Worm (Caenorhabditis elegans) whole organism, L1 larva: ENCODE data around the gene T04C4.3.

ENCODE experiments used
- F16B12.6 ChIP-seq: fragments of 150-350 bp; optimal IDR thresholded peaks from 2 replicates; lab custom pipeline; 2014; ENCODE audit warnings: missing biosample characterization, missing genetic modification characterization
- aly-2 ChIP-seq: fragments of 150-350 bp; optimal IDR thresholded peaks from 2 replicates; lab custom pipeline; 2014; ENCODE audit warnings: missing biosample characterization, missing genetic modification characterization
- ama-1 ChIP-seq: fragments of 150-350 bp; optimal IDR thresholded peaks from 2 replicates; lab custom pipeline; 2014
- ceh-8 ChIP-seq: fragments of 200-800 bp; sonication (Bioruptor generic); optimal IDR thresholded peaks from 2 replicates; lab custom pipeline; 2018; ENCODE audit warnings: mild to moderate bottlenecking, missing genetic modification characterization, moderate library complexity, missing compliant biosample characterization
- ceh-90 ChIP-seq: sonication (generic microtip); optimal IDR thresholded peaks from 2 replicates; lab custom pipeline; 2016; ENCODE audit warnings: missing genetic modification characterization, missing compliant biosample characterization
- ces-1 ChIP-seq: fragments of 150-350 bp; optimal IDR thresholded peaks from 2 replicates; lab custom pipeline; 2014; ENCODE audit warnings: missing biosample characterization, missing genetic modification reagents, missing genetic modification characterization
- dpl-1 ChIP-seq, 3 experiments: fragments of 150-350 bp in 2 of 3; sonication (generic microtip) in 1 of 3; optimal IDR thresholded peaks; 2 replicates each; lab custom pipeline; 2014 to 2017; ENCODE audit warnings: missing biosample characterization in 3 of 3, missing genetic modification characterization in 3 of 3, missing genetic modification reagents in 3 of 3
- efl-1 ChIP-seq, 4 experiments: fragments of 150-350 bp; optimal IDR thresholded peaks in 3 of 4; peaks in 1 of 4; 1 replicate in 1 of 4; 2 replicates in 3 of 4; lab custom pipeline; 2014; ENCODE audit warnings: missing biosample characterization in 2 of 4, missing genetic modification characterization in 2 of 4, missing genetic modification reagents in 2 of 4
- efl-3 ChIP-seq: fragments of 200-800 bp; sonication (Bioruptor generic); optimal IDR thresholded peaks from 2 replicates; lab custom pipeline; 2018; ENCODE audit warnings: mild to moderate bottlenecking, missing genetic modification characterization, missing compliant biosample characterization
- egl-13 ChIP-seq: sonication (generic microtip); optimal IDR thresholded peaks from 2 replicates; lab custom pipeline; 2016; ENCODE audit warnings: missing genotype, missing genetic modification reagents, missing genetic modification characterization, missing compliant biosample characterization
- egl-27 ChIP-seq, 2 experiments: fragments of 150-350 bp in 1 of 2; sonication (generic microtip); optimal IDR thresholded peaks; 3 replicates each; lab custom pipeline; 2017 to 2018; ENCODE audit warnings: missing biosample characterization in 2 of 2, missing genetic modification characterization in 2 of 2, missing genetic modification reagents in 2 of 2
- fkh-10 ChIP-seq: sonication (generic microtip); optimal IDR thresholded peaks from 2 replicates; lab custom pipeline; 2017; ENCODE audit warnings: missing biosample characterization, missing genetic modification reagents, missing genetic modification characterization
- fkh-4 ChIP-seq: sonication (generic microtip); optimal IDR thresholded peaks from 2 replicates; lab custom pipeline; 2016; ENCODE audit warnings: missing compliant biosample characterization, missing genetic modification characterization, borderline replicate concordance
- grh-1 ChIP-seq: fragments of 200-800 bp; sonication (Bioruptor generic); IDR thresholded peaks from 2 replicates; pipeline ENCODE4 v1.3.6; 2022; ENCODE audit warnings: missing genetic modification reagents, missing genetic modification characterization, missing compliant biosample characterization
- hlh-17 ChIP-seq: fragments of 200-800 bp; sonication (Bioruptor generic); optimal IDR thresholded peaks from 2 replicates; lab custom pipeline; 2018; ENCODE audit warnings: missing genetic modification characterization, mild to moderate bottlenecking, missing compliant biosample characterization, moderate library complexity, borderline replicate concordance
- irx-1 ChIP-seq: sonication (generic microtip); optimal IDR thresholded peaks from 2 replicates; lab custom pipeline; 2016; ENCODE audit warnings: missing genetic modification characterization, missing compliant biosample characterization
- lin-13 ChIP-seq: fragments of 150-350 bp; optimal IDR thresholded peaks from 2 replicates; lab custom pipeline; 2014; ENCODE audit warnings: missing biosample characterization, missing genetic modification reagents, missing genetic modification characterization
- lin-14 ChIP-seq: fragments of 200-800 bp; sonication (Bioruptor generic); optimal IDR thresholded peaks from 2 replicates; lab custom pipeline; 2018; ENCODE audit warnings: mild to moderate bottlenecking, missing genetic modification characterization, moderate library complexity, missing compliant biosample characterization
- lsy-2 ChIP-seq, 2 experiments: fragments of 150-350 bp; optimal IDR thresholded peaks; 2 replicates each; lab custom pipeline; 2014; ENCODE audit warnings: missing biosample characterization in 2 of 2, missing genetic modification characterization in 2 of 2
- mef-2 ChIP-seq: fragments of 150-350 bp; optimal IDR thresholded peaks from 2 replicates; lab custom pipeline; 2014; ENCODE audit warnings: missing biosample characterization, missing genetic modification characterization
- nhr-19 ChIP-seq: fragments of 200-800 bp; sonication (Bioruptor generic); conservative IDR thresholded peaks from 2 replicates; pipeline ENCODE4 v1.3.6; 2022; ENCODE audit warnings: missing genetic modification characterization, missing compliant biosample characterization
- nhr-20 ChIP-seq: sonication (generic microtip); optimal IDR thresholded peaks from 2 replicates; lab custom pipeline; 2016; ENCODE audit warnings: mild to moderate bottlenecking, missing genetic modification characterization, missing compliant biosample characterization
- nhr-28 ChIP-seq: fragments of 150-350 bp; optimal IDR thresholded peaks from 2 replicates; lab custom pipeline; 2014; ENCODE audit warnings: missing biosample characterization, missing genetic modification characterization
- nhr-47 ChIP-seq: sonication (generic microtip); optimal IDR thresholded peaks from 2 replicates; lab custom pipeline; 2016; ENCODE audit warnings: mild to moderate bottlenecking, missing genetic modification characterization, moderate library complexity, missing compliant biosample characterization
- nhr-76 ChIP-seq: sonication (generic microtip); optimal IDR thresholded peaks from 2 replicates; lab custom pipeline; 2017; ENCODE audit warnings: missing biosample characterization, missing genetic modification characterization
- nhr-77 ChIP-seq: fragments of 150-350 bp; optimal IDR thresholded peaks from 2 replicates; lab custom pipeline; 2014; ENCODE audit warnings: missing biosample characterization, missing genetic modification characterization
- pqm-1 ChIP-seq: sonication (generic microtip); optimal IDR thresholded peaks from 3 replicates; lab custom pipeline; 2017; ENCODE audit warnings: missing biosample characterization, missing genetic modification characterization
- rnt-1 ChIP-seq: sonication (generic microtip); optimal IDR thresholded peaks from 2 replicates; lab custom pipeline; 2016; ENCODE audit warnings: mild to moderate bottlenecking, missing genetic modification characterization, moderate library complexity, missing compliant biosample characterization
- skn-1 ChIP-seq: fragments of 150-350 bp; optimal IDR thresholded peaks from 2 replicates; lab custom pipeline; 2014; ENCODE audit warnings: missing biosample characterization, missing genetic modification characterization
- snu-23 ChIP-seq: sonication (generic microtip); optimal IDR thresholded peaks from 2 replicates; lab custom pipeline; 2016; ENCODE audit warnings: missing genetic modification characterization, missing compliant biosample characterization
- sox-4 ChIP-seq: sonication (generic microtip); optimal IDR thresholded peaks from 2 replicates; lab custom pipeline; 2016; ENCODE audit warnings: missing genetic modification characterization, missing compliant biosample characterization
- sup-37 ChIP-seq: fragments of 200-800 bp; sonication (Bioruptor generic); optimal IDR thresholded peaks from 2 replicates; lab custom pipeline; 2018; ENCODE audit warnings: mild to moderate bottlenecking, missing genetic modification characterization, missing compliant biosample characterization
- unc-30 ChIP-seq: sonication (generic microtip); optimal IDR thresholded peaks from 2 replicates; lab custom pipeline; 2017; ENCODE audit warnings: missing biosample characterization, missing genetic modification characterization
- unc-62 ChIP-seq: fragments of 150-350 bp; optimal IDR thresholded peaks from 2 replicates; lab custom pipeline; 2014; ENCODE audit warnings: missing biosample characterization, missing genetic modification reagents, missing genetic modification characterization
- unc-86 ChIP-seq: sonication (generic microtip); optimal IDR thresholded peaks from 2 replicates; lab custom pipeline; 2016; ENCODE audit warnings: missing genetic modification characterization, missing compliant biosample characterization

Gene T04C4.3

ce11 chrIV:2177545-2177944, 39.1 kb downstream of the T04C4.3 start, which contains the start of gene hrpu-2 (continued):
- TF ChIP-seq sup-37 (GFP tag; lab: Kevin White, UChicago) (peak; percentile 84), egl-27 (tag; optimal IDR thresholded peaks at IDR 0.05; lab: Kevin White, UChicago) (peak in 1 of 2 experiments; percentile 13), snu-23 (GFP tag; lab: Kevin White, UChicago) (peak; percentile 92), unc-86 (tag; lab: Kevin White, UChicago) (peak; percentile 88)

ce11 chrIV:2175291-2175690, 41.4 kb downstream of the T04C4.3 start, which contains the start of gene C54E4.1:
Gene C54E4.1 (plus strand): TSS chrIV:2175591.
- TF ChIP-seq lin-13 (no peak), unc-62 (GFP tag; lab: Kevin White, UChicago) (no peak), fkh-4 (tag; lab: Kevin White, UChicago) (no peak), nhr-47 (tag; lab: Kevin White, UChicago) (no peak), snu-23 (GFP tag; lab: Kevin White, UChicago) (no peak), ces-1 (GFP tag; lab: Kevin White, UChicago) (no peak), hlh-17 (no peak), grh-1 (GFP tag; lab: Robert Waterston, UW) (no peak), pqm-1 (tag; lab: Kevin White, UChicago) (no peak), nhr-28 (tag; lab: Kevin White, UChicago) (no peak), nhr-77 (tag; lab: Kevin White, UChicago) (no peak), dpl-1 (GFP tag; optimal IDR thresholded peaks at IDR 0.05; lab: Kevin White, UChicago) (no peak), ceh-8 (GFP tag; lab: Kevin White, UChicago) (no peak), irx-1 (tag; lab: Kevin White, UChicago) (no peak)

DNA sequence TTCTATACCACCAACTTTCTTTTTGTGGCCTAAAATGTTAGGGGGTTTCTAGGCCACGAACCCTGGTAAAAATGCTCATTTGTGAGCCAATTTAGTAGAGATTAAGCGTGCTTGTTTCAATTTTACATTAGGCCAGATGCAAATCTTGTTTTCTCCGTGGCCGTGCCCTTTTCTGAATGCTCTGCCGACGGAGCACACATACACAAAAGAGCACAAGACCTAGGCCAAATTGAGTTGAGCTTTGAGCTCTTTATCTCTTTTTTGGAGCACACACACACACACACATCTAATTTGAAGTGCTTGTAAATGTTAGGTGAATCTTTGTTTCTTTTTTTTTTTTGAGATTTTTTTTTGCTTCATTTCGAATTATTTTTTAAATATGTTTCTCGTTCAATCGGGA, 43.8 kb downstream of the T04C4.3 start:
- TF ChIP-seq mef-2 (tag; lab: Kevin White, UChicago) = no peak
- TF ChIP-seq fkh-10 (GFP tag; lab: Kevin White, UChicago) = peak; percentile 68

DNA sequence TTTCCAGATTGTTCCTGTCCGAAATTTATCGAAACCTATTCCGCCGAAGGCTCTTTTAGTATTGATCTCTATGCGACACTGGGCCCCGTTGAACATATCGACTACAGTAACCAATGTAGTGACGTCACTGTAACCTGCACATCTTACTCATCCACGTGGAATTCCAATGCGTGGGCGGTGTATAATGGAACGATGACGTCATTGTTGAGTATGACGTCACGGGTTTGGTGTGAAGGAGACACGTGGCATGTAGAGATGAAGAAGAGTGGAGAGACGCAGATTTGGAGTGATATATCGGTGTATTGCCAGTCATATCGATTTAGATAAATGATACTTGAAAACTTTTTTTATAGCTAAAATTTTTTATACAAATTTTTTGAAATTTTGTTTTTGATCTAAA, 46.3 kb downstream of the T04C4.3 start:
- TF ChIP-seq aly-2 (tag; lab: Kevin White, UChicago) = no peak
- no peak for TF ChIP-seq ama-1
- no peak for TF ChIP-seq nhr-19 (GFP tag; lab: Robert Waterston, UW)
- TF ChIP-seq egl-13 (tag; lab: Kevin White, UChicago) = no peak
- no peak for TF ChIP-seq lsy-2 (tag; optimal IDR thresholded peaks at IDR 0.05; lab: Kevin White, UChicago)
- TF ChIP-seq sox-4 (tag; lab: Kevin White, UChicago) = no peak
- TF ChIP-seq nhr-28 (tag; lab: Kevin White, UChicago) = no peak
- TF ChIP-seq nhr-76 (tag; lab: Kevin White, UChicago) = no peak
- TF ChIP-seq nhr-20 = no peak
- no peak for TF ChIP-seq F16B12.6 (tag; lab: Kevin White, UChicago)
- TF ChIP-seq lin-14 (GFP tag; lab: Kevin White, UChicago) = no peak
- no peak for TF ChIP-seq unc-30
- no peak for TF ChIP-seq grh-1 (GFP tag; lab: Robert Waterston, UW)
- TF ChIP-seq skn-1 (tag; lab: Kevin White, UChicago) = no peak
- TF ChIP-seq efl-3 = no peak
- no peak for TF ChIP-seq ceh-90
- TF ChIP-seq rnt-1 (tag; lab: Kevin White, UChicago) = no peak

- no peak for TF ChIP-seq efl-3
- TF ChIP-seq F16B12.6 (tag; lab: Kevin White, UChicago) = no peak
- TF ChIP-seq nhr-77 (tag; lab: Kevin White, UChicago) = peak; percentile 25
- TF ChIP-seq efl-1 (optimal IDR thresholded peaks at IDR 0.05; lab: Kevin White, UChicago) = no peak
- TF ChIP-seq efl-1 (GFP tag; optimal IDR thresholded peaks at IDR 0.05 in 1 of 2; lab: Kevin White, UChicago) = peak in 1 of 2 experiments; percentile 90
These were observed 48.1 kb downstream of the T04C4.3 start, which contains the start of gene C54E4.4 for ce11 chrIV:2168514-2168913. Gene C54E4.4 (minus strand): TSS chrIV:2168614.
